Worm (Caenorhabditis elegans): Measurements from ENCODE around the gene F49F1.2.

DNA sequence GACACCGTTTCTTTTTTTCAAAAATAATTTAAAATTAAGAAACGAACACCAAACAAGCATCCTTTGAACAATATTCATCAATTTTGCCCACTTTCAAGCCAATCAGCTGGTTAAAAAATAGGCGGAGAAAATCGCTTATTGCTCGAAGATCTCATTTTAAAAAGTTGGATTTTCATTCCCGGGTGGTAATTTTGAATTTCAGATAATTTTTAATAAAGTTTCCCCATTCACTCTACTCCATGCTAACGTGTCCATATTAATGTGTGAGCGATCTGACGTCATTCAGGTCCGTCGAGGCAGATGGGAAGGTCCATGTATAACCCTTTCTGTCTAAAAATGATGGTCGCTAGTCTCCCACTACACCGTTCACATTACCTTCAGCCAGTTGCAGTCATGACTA, 47.3 kb upstream of the F49F1.2 start, which contains the start of gene fbxb-55:
- TF ChIP-seq ztf-4 (tag; optimal IDR thresholded peaks at IDR 0.05) (no peak), ama-1 (optimal IDR thresholded peaks at IDR 0.05) (no peak), snpc-4 (tag; optimal IDR thresholded peaks at IDR 0.05) (no peak), fkh-10 (GFP tag; optimal IDR thresholded peaks at IDR 0.05) (no peak)
